Fruit fly (Drosophila melanogaster) whole organism, adult: Measurements from ENCODE around the gene NLaz.

Source experiments
- CG11617 ChIP-seq: fragments of 200-800 bp; sonication (Bioruptor generic); optimal IDR thresholded peaks from 2 replicates; lab custom pipeline; 2017; ENCODE audit warnings: mild to moderate bottlenecking, missing biosample characterization, missing genetic modification reagents, missing genetic modification characterization
- CG12768 ChIP-seq: fragments of 200-800 bp; sonication (Bioruptor generic); optimal IDR thresholded peaks from 2 replicates; lab custom pipeline; 2017; ENCODE audit warnings: missing biosample characterization, missing genetic modification characterization, mild to moderate bottlenecking, moderate library complexity, missing genetic modification reagents
- CG5204 ChIP-seq: fragments of 200-800 bp; sonication (Bioruptor generic); optimal IDR thresholded peaks from 2 replicates; lab custom pipeline; 2016; ENCODE audit warnings: missing biosample characterization, missing genetic modification characterization
- CG7101 ChIP-seq: fragments of 200-800 bp; sonication (Bioruptor generic); optimal IDR thresholded peaks from 2 replicates; lab custom pipeline; 2018; ENCODE audit warnings: missing biosample characterization, mild to moderate bottlenecking, missing genetic modification characterization, moderate library complexity
- Clk ChIP-seq: fragments of 200-800 bp; sonication (Bioruptor generic); optimal IDR thresholded peaks from 2 replicates; lab custom pipeline; 2017; ENCODE audit warnings: missing biosample characterization, missing genetic modification characterization
- Hr96 ChIP-seq: fragments of 200-800 bp; sonication (Bioruptor generic); optimal IDR thresholded peaks from 2 replicates; lab custom pipeline; 2016; ENCODE audit warnings: missing biosample characterization, missing genetic modification characterization
- Mnt ChIP-seq: fragments of 200-800 bp; sonication (Bioruptor generic); optimal IDR thresholded peaks from 2 replicates; lab custom pipeline; 2016; ENCODE audit warnings: missing biosample characterization, mild to moderate bottlenecking, missing genetic modification characterization
- cic ChIP-seq: fragments of 200-800 bp; sonication (Bioruptor generic); optimal IDR thresholded peaks from 2 replicates; lab custom pipeline; 2017; ENCODE audit warnings: missing biosample characterization, mild to moderate bottlenecking, missing genetic modification characterization, moderate library complexity
- kay ChIP-seq: fragments of 200-800 bp; sonication (Bioruptor generic); peaks from one replicate; lab custom pipeline; 2016; ENCODE audit warnings: missing biosample characterization, missing genetic modification characterization, borderline replicate concordance
- toe ChIP-seq: fragments of 200-800 bp; sonication (Bioruptor generic); optimal IDR thresholded peaks from 2 replicates; lab custom pipeline; 2016; ENCODE audit warnings: missing biosample characterization, missing genetic modification characterization

DNA sequence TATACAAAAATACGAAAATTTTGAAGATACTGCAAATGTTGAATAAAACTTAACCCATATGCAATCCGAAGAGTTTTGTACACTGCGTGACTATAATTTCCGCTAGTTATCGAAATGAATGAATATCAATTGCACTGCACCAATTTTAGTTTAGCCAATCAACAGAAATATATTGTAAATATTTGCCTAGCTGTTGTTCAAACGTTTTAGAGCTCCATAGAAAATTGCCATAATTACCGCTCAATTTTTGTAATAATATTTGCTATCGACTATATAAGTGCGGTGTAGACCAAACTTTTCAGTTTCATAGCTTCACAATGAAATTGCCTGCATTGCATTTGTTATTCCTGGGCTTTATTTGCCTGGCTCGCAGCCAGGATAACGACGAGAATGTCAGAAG lies 32.8 kb downstream of the NLaz start, which contains the start of gene a5:
- TF ChIP-seq CG7101: no peak
- TF ChIP-seq CG11617: no peak
- no peak for TF ChIP-seq CG5204 (GFP tag; lab: Kevin White, UChicago)
- TF ChIP-seq cic (GFP tag; lab: Kevin White, UChicago): no peak
- no peak for TF ChIP-seq CG12768
- no peak for TF ChIP-seq Clk (GFP tag; lab: Kevin White, UChicago)
- no peak for TF ChIP-seq Mnt (GFP tag; lab: Kevin White, UChicago)
- TF ChIP-seq kay (GFP tag; lab: Kevin White, UChicago): no peak
- TF ChIP-seq Hr96 (GFP tag; lab: Kevin White, UChicago): no peak
- TF ChIP-seq toe (GFP tag; lab: Kevin White, UChicago): no peak
